Worm (Caenorhabditis elegans) whole organism, L4 larva: Measurements from ENCODE around the gene mig-22.

ENCODE experiments used
- F10B5.3 ChIP-seq: sonication (generic microtip); optimal IDR thresholded peaks from 2 replicates; lab custom pipeline; 2016; ENCODE audit warnings: mild to moderate bottlenecking, missing genetic modification characterization, missing compliant biosample characterization
- F37D6.2 ChIP-seq: sonication (generic microtip); optimal IDR thresholded peaks from 2 replicates; lab custom pipeline; 2016; ENCODE audit warnings: mild to moderate bottlenecking, missing genetic modification characterization, missing compliant biosample characterization
- F49E8.2 ChIP-seq: sonication (generic microtip); optimal IDR thresholded peaks from 2 replicates; lab custom pipeline; 2016; ENCODE audit warnings: missing compliant biosample characterization, mild to moderate bottlenecking, missing genetic modification characterization, borderline replicate concordance
- Y5F2A.4 ChIP-seq: fragments of 200-800 bp; sonication (Bioruptor generic); optimal IDR thresholded peaks from 2 replicates; lab custom pipeline; 2018; ENCODE audit warnings: mild to moderate bottlenecking, missing genetic modification characterization, missing compliant biosample characterization
- Y75B8A.6 ChIP-seq: fragments of 200-800 bp; sonication (Bioruptor generic); IDR thresholded peaks from 2 replicates; pipeline ENCODE4 v1.3.6; 2022; ENCODE audit warnings: missing genetic modification reagents, missing genetic modification characterization, missing compliant biosample characterization
- ZK546.5 ChIP-seq, 2 experiments: sonication (generic microtip); optimal IDR thresholded peaks; 2 replicates each; lab custom pipeline; 2017; ENCODE audit warnings: missing biosample characterization in 2 of 2, missing genetic modification characterization in 2 of 2
- aha-1 ChIP-seq: fragments of 150-350 bp; peaks from one replicate; lab custom pipeline; 2014; ENCODE audit warnings: missing biosample characterization, missing genetic modification characterization
- attf-4 ChIP-seq: sonication (generic microtip); optimal IDR thresholded peaks from 3 replicates; lab custom pipeline; 2017; ENCODE audit warnings: missing biosample characterization, missing genetic modification characterization
- ceh-28 ChIP-seq: fragments of 150-350 bp; optimal IDR thresholded peaks from 2 replicates; lab custom pipeline; 2014; ENCODE audit warnings: missing biosample characterization, missing genetic modification reagents, missing genetic modification characterization
- ceh-32 ChIP-seq: sonication (generic microtip); optimal IDR thresholded peaks from 2 replicates; lab custom pipeline; 2016; ENCODE audit warnings: mild to moderate bottlenecking, missing genetic modification characterization, missing compliant biosample characterization; ENCODE audit not compliant: poor library complexity
- ceh-44 ChIP-seq: fragments of 200-800 bp; sonication (Bioruptor generic); IDR thresholded peaks from 2 replicates; pipeline ENCODE4 v1.3.6; 2022; ENCODE audit warnings: missing genetic modification reagents, missing genetic modification characterization, missing compliant biosample characterization
- ceh-82 ChIP-seq: sonication (generic microtip); optimal IDR thresholded peaks from 2 replicates; lab custom pipeline; 2017; ENCODE audit warnings: missing biosample characterization, missing genetic modification characterization
- ces-1 ChIP-seq: fragments of 150-350 bp; sonication (generic microtip); optimal IDR thresholded peaks from 4 replicates; lab custom pipeline; 2014; ENCODE audit warnings: missing biosample characterization, missing genetic modification reagents, missing genetic modification characterization
- cey-2 ChIP-seq: sonication (generic microtip); optimal IDR thresholded peaks from 3 replicates; lab custom pipeline; 2017; ENCODE audit warnings: missing genetic modification characterization, mild to moderate bottlenecking, missing compliant biosample characterization, antibody characterized with exemption, borderline replicate concordance; ENCODE audit not compliant: insufficient read depth
- ctbp-1 ChIP-seq: fragments of 200-800 bp; sonication (Bioruptor generic); IDR thresholded peaks from 2 replicates; pipeline ENCODE4 v1.3.6; 2022; ENCODE audit warnings: missing genetic modification reagents, missing genetic modification characterization, missing compliant biosample characterization
- daf-12 ChIP-seq: fragments of 150-350 bp; optimal IDR thresholded peaks from 2 replicates; lab custom pipeline; 2014; ENCODE audit warnings: missing biosample characterization, missing genetic modification reagents, missing genetic modification characterization
- daf-8 ChIP-seq: fragments of 200-800 bp; sonication (Bioruptor generic); IDR thresholded peaks from 2 replicates; pipeline ENCODE4 v1.3.6; 2022; ENCODE audit warnings: missing genetic modification characterization, missing compliant biosample characterization
- dmd-6 ChIP-seq: fragments of 200-800 bp; sonication (Bioruptor generic); IDR thresholded peaks from 2 replicates; pipeline ENCODE4 v1.3.6; 2022; ENCODE audit warnings: missing genetic modification reagents, missing genetic modification characterization, missing compliant biosample characterization
- duxl-1 ChIP-seq: sonication (generic microtip); optimal IDR thresholded peaks from 2 replicates; lab custom pipeline; 2016; ENCODE audit warnings: mild to moderate bottlenecking, missing genetic modification characterization, moderate library complexity, missing compliant biosample characterization; ENCODE audit not compliant: poor library complexity
- egl-43 ChIP-seq: fragments of 200-800 bp; sonication (Bioruptor generic); IDR thresholded peaks from 2 replicates; pipeline ENCODE4 v1.3.6; 2022; ENCODE audit warnings: missing genetic modification reagents, missing genetic modification characterization, missing compliant biosample characterization
- fos-1 ChIP-seq: fragments of 150-350 bp; optimal IDR thresholded peaks from 2 replicates; lab custom pipeline; 2014; ENCODE audit warnings: missing biosample characterization, missing genetic modification characterization
- hlh-11 ChIP-seq: fragments of 200-800 bp; sonication (Bioruptor generic); optimal IDR thresholded peaks from 2 replicates; lab custom pipeline; 2018; ENCODE audit warnings: mild to moderate bottlenecking, missing genetic modification characterization, missing compliant biosample characterization
- hlh-30 ChIP-seq: sonication (generic microtip); optimal IDR thresholded peaks from 2 replicates; lab custom pipeline; 2017; ENCODE audit warnings: antibody characterized with exemption, mild to moderate bottlenecking, missing genetic modification characterization, missing compliant biosample characterization; ENCODE audit not compliant: insufficient read depth
- hmg-1.1 ChIP-seq: fragments of 200-800 bp; sonication (Bioruptor generic); IDR thresholded peaks from 2 replicates; pipeline ENCODE4 v1.3.6; 2022; ENCODE audit warnings: missing genetic modification reagents, missing genetic modification characterization, missing compliant biosample characterization
- lin-15B ChIP-seq: fragments of 150-350 bp; sonication (generic microtip); optimal IDR thresholded peaks from 3 replicates; lab custom pipeline; 2014; ENCODE audit warnings: missing biosample characterization, missing genetic modification characterization
- lin-38 ChIP-seq: fragments of 200-800 bp; sonication (Bioruptor generic); IDR thresholded peaks from 2 replicates; pipeline ENCODE4 v1.3.6; 2022; ENCODE audit warnings: missing genetic modification reagents, missing genetic modification characterization, missing compliant biosample characterization
- lir-3 ChIP-seq: sonication (generic microtip); optimal IDR thresholded peaks from 2 replicates; lab custom pipeline; 2016; ENCODE audit warnings: mild to moderate bottlenecking, missing genetic modification characterization, missing compliant biosample characterization
- lsy-2 ChIP-seq, 2 experiments: fragments of 150-350 bp in 1 of 2; sonication (generic microtip) in 1 of 2; optimal IDR thresholded peaks; 2 replicates each; lab custom pipeline; 2014 to 2017; ENCODE audit warnings: missing biosample characterization in 2 of 2, missing genetic modification characterization in 2 of 2
- madf-5 ChIP-seq, 2 experiments: fragments of 200-800 bp; sonication (Bioruptor generic); IDR thresholded peaks; 2 replicates each; pipeline ENCODE4 v1.3.6; 2022; ENCODE audit warnings: missing compliant biosample characterization in 2 of 2, missing genetic modification characterization in 2 of 2
- mdt-29 ChIP-seq: fragments of 200-800 bp; sonication (Bioruptor generic); IDR thresholded peaks from 2 replicates; pipeline ENCODE4 v1.3.6; 2022; ENCODE audit warnings: missing genetic modification reagents, missing genetic modification characterization, missing compliant biosample characterization
- mxl-2 ChIP-seq: fragments of 200-800 bp; sonication (Bioruptor generic); conservative IDR thresholded peaks from 2 replicates; pipeline ENCODE4 v1.3.6; 2022; ENCODE audit warnings: missing genetic modification reagents, missing genetic modification characterization, missing compliant biosample characterization
- mxl-3 ChIP-seq: fragments of 200-800 bp; sonication (Bioruptor generic); optimal IDR thresholded peaks from 2 replicates; lab custom pipeline; 2018; ENCODE audit warnings: mild to moderate bottlenecking, missing genetic modification characterization, missing compliant biosample characterization
- nhr-10 ChIP-seq: fragments of 150-350 bp; optimal IDR thresholded peaks from 2 replicates; lab custom pipeline; 2014; ENCODE audit warnings: missing biosample characterization, missing genetic modification characterization
- nhr-102 ChIP-seq: sonication (generic microtip); optimal IDR thresholded peaks from 2 replicates; lab custom pipeline; 2016; ENCODE audit warnings: mild to moderate bottlenecking, missing genetic modification characterization, moderate library complexity, missing compliant biosample characterization
- nhr-11 ChIP-seq: fragments of 150-350 bp; optimal IDR thresholded peaks from 2 replicates; lab custom pipeline; 2014; ENCODE audit warnings: missing biosample characterization, missing genetic modification characterization
- nhr-111 ChIP-seq: fragments of 200-800 bp; sonication (Bioruptor generic); optimal IDR thresholded peaks from 2 replicates; lab custom pipeline; 2018; ENCODE audit warnings: mild to moderate bottlenecking, missing genetic modification characterization, missing compliant biosample characterization
- nhr-237 ChIP-seq: sonication (generic microtip); optimal IDR thresholded peaks from 2 replicates; lab custom pipeline; 2017; ENCODE audit warnings: missing biosample characterization, missing genetic modification characterization
- nhr-25 ChIP-seq: sonication (generic microtip); optimal IDR thresholded peaks from 2 replicates; lab custom pipeline; 2017; ENCODE audit warnings: missing genetic modification characterization, mild to moderate bottlenecking, missing compliant biosample characterization, antibody characterized with exemption, moderate library complexity, borderline replicate concordance; ENCODE audit not compliant: insufficient read depth
- nhr-41 ChIP-seq: fragments of 200-800 bp; sonication (Bioruptor generic); IDR thresholded peaks from 2 replicates; pipeline ENCODE4 v1.3.6; 2022; ENCODE audit warnings: missing genetic modification reagents, missing genetic modification characterization, missing compliant biosample characterization
- nhr-48 ChIP-seq: sonication (generic microtip); optimal IDR thresholded peaks from 2 replicates; lab custom pipeline; 2016; ENCODE audit warnings: mild to moderate bottlenecking, missing genetic modification characterization, missing compliant biosample characterization
- nhr-6 ChIP-seq: fragments of 150-350 bp; optimal IDR thresholded peaks from 2 replicates; lab custom pipeline; 2014; ENCODE audit warnings: missing biosample characterization, missing genetic modification characterization
- nhr-77 ChIP-seq: fragments of 150-350 bp; optimal IDR thresholded peaks from 2 replicates; lab custom pipeline; 2014; ENCODE audit warnings: missing biosample characterization, missing genetic modification characterization
- php-3 ChIP-seq: fragments of 200-800 bp; sonication (Bioruptor generic); IDR thresholded peaks from 2 replicates; pipeline ENCODE4 v1.3.6; 2022; ENCODE audit warnings: missing genetic modification reagents, missing genetic modification characterization, missing compliant biosample characterization
- pqm-1 ChIP-seq: sonication (generic microtip); optimal IDR thresholded peaks from 2 replicates; lab custom pipeline; 2017; ENCODE audit warnings: missing biosample characterization, missing genetic modification characterization
- set-16 ChIP-seq: fragments of 200-800 bp; sonication (Bioruptor generic); IDR thresholded peaks from 2 replicates; pipeline ENCODE4 v1.3.6; 2022; ENCODE audit warnings: missing genetic modification reagents, missing genetic modification characterization, missing compliant biosample characterization
- snpc-1.2 ChIP-seq: fragments of 200-800 bp; sonication (Bioruptor generic); IDR thresholded peaks from 2 replicates; pipeline ENCODE4 v1.3.6; 2022; ENCODE audit warnings: missing genetic modification reagents, missing genetic modification characterization, missing compliant biosample characterization
- tag-97 ChIP-seq: fragments of 200-800 bp; sonication (Bioruptor generic); IDR thresholded peaks from 2 replicates; pipeline ENCODE4 v1.3.6; 2022; ENCODE audit warnings: missing genetic modification characterization, missing compliant biosample characterization
- tra-1 ChIP-seq: fragments of 200-800 bp; sonication (Bioruptor generic); IDR thresholded peaks from 2 replicates; pipeline ENCODE4 v1.3.6; 2022; ENCODE audit warnings: missing genetic modification reagents, missing genetic modification characterization, missing compliant biosample characterization
- zfp-2 ChIP-seq: sonication (generic microtip); optimal IDR thresholded peaks from 2 replicates; lab custom pipeline; 2016; ENCODE audit warnings: mild to moderate bottlenecking, missing genetic modification characterization, missing compliant biosample characterization
- zip-2 ChIP-seq: fragments of 150-350 bp; optimal IDR thresholded peaks from 2 replicates; lab custom pipeline; 2014; ENCODE audit warnings: missing biosample characterization, missing genetic modification characterization

Gene mig-22

ce11 chrIII:8795595-8796141, 28.5 kb upstream of the mig-22 start (continued):
- peak; percentile 72 for TF ChIP-seq ceh-28
- TF ChIP-seq lin-38 (GFP tag; lab: Robert Waterston, UW), result peak; percentile 70
- TF ChIP-seq ceh-32 (tag; lab: Kevin White, UChicago), result peak; percentile 64
- TF ChIP-seq hlh-11 (tag; lab: Kevin White, UChicago), result peak; percentile 99
- TF ChIP-seq madf-5 (GFP tag; IDR thresholded peaks at IDR 0.05; lab: Robert Waterston, UW), result no peak
- no peak for TF ChIP-seq ceh-82 (tag; lab: Kevin White, UChicago)
- no peak for TF ChIP-seq lir-3 (tag; lab: Kevin White, UChicago)
- peak; percentile 93 for TF ChIP-seq F37D6.2 (tag; lab: Kevin White, UChicago)
- TF ChIP-seq nhr-11 (tag; lab: Kevin White, UChicago), result peak; percentile 93
- peak; percentile 13 for TF ChIP-seq attf-4 (tag; lab: Kevin White, UChicago)
- TF ChIP-seq nhr-48 (tag; lab: Kevin White, UChicago), result peak; percentile 96
- TF ChIP-seq lin-15B (tag; lab: Kevin White, UChicago), result no peak
- TF ChIP-seq php-3 (GFP tag; lab: Robert Waterston, UW), result peak; percentile 46; the same call in 1 of the 2 replicates
- TF ChIP-seq ZK546.5 (tag; optimal IDR thresholded peaks at IDR 0.05; lab: Kevin White, UChicago), result peak in 1 of 2 experiments; percentile 40
- TF ChIP-seq nhr-10, result peak; percentile 60
- TF ChIP-seq nhr-237, result peak; percentile 58
- TF ChIP-seq F10B5.3, result peak; percentile 81
- TF ChIP-seq hmg-1.1 (GFP tag; lab: Robert Waterston, UW), result peak; percentile 98
- TF ChIP-seq fos-1, result peak; percentile 62
- no peak for TF ChIP-seq nhr-41 (GFP tag; lab: Robert Waterston, UW)
- TF ChIP-seq zfp-2, result no peak
- TF ChIP-seq mdt-29, result peak; percentile 56; the same call in 1 of the 2 replicates
- peak; percentile 97 for TF ChIP-seq ctbp-1 (GFP tag; lab: Robert Waterston, UW)
- TF ChIP-seq ces-1 (GFP tag; lab: Kevin White, UChicago), result peak; percentile 69
- TF ChIP-seq Y5F2A.4 (GFP tag; lab: Kevin White, UChicago), result peak; percentile 59
- TF ChIP-seq pqm-1 (tag; lab: Kevin White, UChicago), result peak; percentile 54
- TF ChIP-seq tra-1 (GFP tag; lab: Robert Waterston, UW), result peak; percentile 91
- TF ChIP-seq nhr-25 (tag; lab: Kevin White, UChicago), result peak; percentile 95
- peak; percentile 84 for TF ChIP-seq set-16 (GFP tag; lab: Robert Waterston, UW)
- peak; percentile 84 for TF ChIP-seq nhr-6
- no peak for TF ChIP-seq Y75B8A.6 (GFP tag; lab: Robert Waterston, UW)
- TF ChIP-seq nhr-111 (GFP tag; lab: Kevin White, UChicago), result no peak
- TF ChIP-seq mxl-2 (GFP tag; lab: Robert Waterston, UW), result no peak; the same call in 1 of the 2 replicates
- peak; percentile 85 for TF ChIP-seq nhr-102 (tag; lab: Kevin White, UChicago)
- peak; percentile 64 for TF ChIP-seq duxl-1
- no peak for TF ChIP-seq ceh-44 (GFP tag; lab: Robert Waterston, UW)
- TF ChIP-seq aha-1 (tag; lab: Kevin White, UChicago), result peak; percentile 98
- no peak for TF ChIP-seq F49E8.2
- peak; percentile 87 for TF ChIP-seq nhr-77 (tag; lab: Kevin White, UChicago)
- no peak for TF ChIP-seq tag-97
- peak; percentile 95 for TF ChIP-seq hlh-30 (tag; lab: Kevin White, UChicago)
- TF ChIP-seq cey-2 (tag; lab: Kevin White, UChicago), result peak; percentile 71
- TF ChIP-seq daf-8, result no peak
- TF ChIP-seq dmd-6, result peak; percentile 93
- no peak for TF ChIP-seq daf-12
- 0 out of 2 replicates have a peak, but pooled peaks have one; percentile 12 for TF ChIP-seq snpc-1.2 (GFP tag; lab: Robert Waterston, UW)
- peak; percentile 94 for TF ChIP-seq egl-43 (GFP tag; lab: Robert Waterston, UW)
- TF ChIP-seq mxl-3 (GFP tag; lab: Kevin White, UChicago), result peak; percentile 93
- no peak for TF ChIP-seq zip-2
- peak; percentile 91 to 93 for TF ChIP-seq lsy-2 (tag; optimal IDR thresholded peaks at IDR 0.05; lab: Kevin White, UChicago)
